Worm (Caenorhabditis elegans) whole organism, young adult: ENCODE measurements around the gene T08A11.1.

Source experiments
- nfya-1 ChIP-seq: sonication (generic microtip); optimal IDR thresholded peaks from 2 replicates; lab custom pipeline; 2017; ENCODE audit warnings: antibody characterized with exemption, missing compliant biosample characterization, missing genetic modification characterization, borderline replicate concordance; ENCODE audit not compliant: insufficient read depth
- tlf-1 ChIP-seq: fragments of 200-800 bp; sonication (Bioruptor generic); optimal IDR thresholded peaks from 2 replicates; lab custom pipeline; 2018; ENCODE audit warnings: mild to moderate bottlenecking, missing genetic modification characterization, missing compliant biosample characterization
- unc-62 ChIP-seq: fragments of 150-350 bp; optimal IDR thresholded peaks from 2 replicates; lab custom pipeline; 2014; ENCODE audit warnings: missing biosample characterization, missing genetic modification reagents, missing genetic modification characterization

DNA sequence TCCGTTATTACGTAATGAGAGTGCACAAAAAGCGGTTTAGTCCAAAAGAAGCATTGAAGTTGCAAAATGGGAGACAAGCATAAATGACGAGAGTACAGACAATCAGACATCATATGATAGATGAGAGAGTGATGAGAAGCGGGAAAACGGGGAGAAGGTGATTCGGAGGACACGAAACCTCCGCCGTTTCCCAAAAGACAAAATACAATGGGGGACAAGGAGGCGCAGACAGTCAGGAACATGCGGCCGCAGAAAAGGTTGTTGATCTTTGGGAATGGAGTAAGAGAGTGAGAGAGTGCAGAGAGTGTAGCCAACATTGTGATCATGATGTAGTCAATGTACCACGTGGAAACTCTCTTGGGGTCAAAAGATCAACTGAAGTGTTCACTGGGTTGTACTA is 25.3 kb downstream of the T08A11.1 start:
- no peak for TF ChIP-seq nfya-1 (tag; lab: Kevin White, UChicago)
- peak; percentile 56 for TF ChIP-seq tlf-1 (GFP tag; lab: Kevin White, UChicago)
- peak; percentile 50 for TF ChIP-seq unc-62 (GFP tag; lab: Kevin White, UChicago)
